Worm (Caenorhabditis elegans) whole organism, young adult: ENCODE data around the gene F58A6.2.
A peak's percentile ranks its signal among the peaks of the same experiment; 100 is the strongest.

Experiments
- F23B12.7 ChIP-seq: sonication (generic microtip); optimal IDR thresholded peaks from 2 replicates; lab custom pipeline; 2017; ENCODE audit warnings: missing genetic modification characterization, mild to moderate bottlenecking, missing compliant biosample characterization, antibody characterized with exemption, moderate library complexity; ENCODE audit not compliant: insufficient read depth
- ceh-58 ChIP-seq: fragments of 200-800 bp; sonication (Bioruptor generic); IDR thresholded peaks from 2 replicates; pipeline ENCODE4 v1.3.6; 2022; ENCODE audit warnings: missing genetic modification characterization, missing compliant biosample characterization
- pha-4 ChIP-seq: fragments of 150-350 bp; sonication (generic microtip); optimal IDR thresholded peaks from 2 replicates; lab custom pipeline; 2014; ENCODE audit warnings: missing biosample characterization, missing genetic modification reagents, missing genetic modification characterization
- snpc-1.3 ChIP-seq: sonication (generic microtip); optimal IDR thresholded peaks from 2 replicates; lab custom pipeline; 2017; ENCODE audit warnings: missing genetic modification characterization, mild to moderate bottlenecking, missing compliant biosample characterization, antibody characterized with exemption, moderate library complexity, missing genotype, missing genetic modification reagents; ENCODE audit not compliant: insufficient read depth
- snpc-4 ChIP-seq, 5 experiments: fragments of 150-350 bp in 1 of 5; sonication (generic microtip) in 4 of 5; optimal IDR thresholded peaks; 2 replicates each; lab custom pipeline; 2014 to 2018; ENCODE audit warnings: missing genetic modification characterization in 5 of 5, missing biosample characterization in 3 of 5, antibody characterized with exemption in 2 of 5, mild to moderate bottlenecking in 2 of 5, missing compliant biosample characterization in 2 of 5, missing genotype in 2 of 5, moderate library complexity in 2 of 5, missing genetic modification reagents in 1 of 5
- xnd-1 ChIP-seq: sonication (generic microtip); optimal IDR thresholded peaks from 2 replicates; lab custom pipeline; 2016; ENCODE audit warnings: missing genotype, missing genetic modification reagents, missing genetic modification characterization, missing compliant biosample characterization
- ztf-18 ChIP-seq: sonication (generic microtip); optimal IDR thresholded peaks from 2 replicates; lab custom pipeline; 2016; ENCODE audit warnings: missing genotype, mild to moderate bottlenecking, missing genetic modification characterization, missing compliant biosample characterization
- ztf-26 ChIP-seq: sonication (generic microtip); optimal IDR thresholded peaks from 2 replicates; lab custom pipeline; 2017; ENCODE audit warnings: missing genetic modification characterization, missing compliant biosample characterization

ce11 chrII:5092362-5093281 lies 43.9 kb upstream of the F58A6.2 start, which contains the start of gene C04G6.2:
- TF ChIP-seq ztf-18 (tag; lab: Kevin White, UChicago) (no peak), ceh-58 (GFP tag; lab: Robert Waterston, UW) (no peak), F23B12.7 (tag; lab: Kevin White, UChicago) (no peak), ztf-26 (no peak), pha-4 (peak; percentile 48), snpc-4 (GFP tag; optimal IDR thresholded peaks at IDR 0.05; lab: Kevin White, UChicago) (no peak), snpc-4 (tag; optimal IDR thresholded peaks at IDR 0.05; lab: Kevin White, UChicago) (no peak), snpc-1.3 (tag; lab: Kevin White, UChicago) (no peak), xnd-1 (no peak)
